Worm (Caenorhabditis elegans) whole organism, L1 larva: ENCODE measurements around the gene ave-1.

ENCODE experiments used
- C16A3.4 ChIP-seq: fragments of 150-350 bp; optimal IDR thresholded peaks from 2 replicates; lab custom pipeline; 2014; ENCODE audit warnings: missing biosample characterization, missing genetic modification characterization
- F16B12.6 ChIP-seq: fragments of 150-350 bp; optimal IDR thresholded peaks from 2 replicates; lab custom pipeline; 2014; ENCODE audit warnings: missing biosample characterization, missing genetic modification characterization
- blmp-1 ChIP-seq: fragments of 150-350 bp; optimal IDR thresholded peaks from 2 replicates; lab custom pipeline; 2014; ENCODE audit warnings: missing biosample characterization, missing genetic modification characterization
- ceh-88 ChIP-seq: fragments of 200-800 bp; sonication (Bioruptor generic); IDR thresholded peaks from 2 replicates; pipeline ENCODE4 v1.3.6; 2022; ENCODE audit warnings: missing genetic modification characterization, missing compliant biosample characterization
- ces-1 ChIP-seq: fragments of 150-350 bp; optimal IDR thresholded peaks from 2 replicates; lab custom pipeline; 2014; ENCODE audit warnings: missing biosample characterization, missing genetic modification reagents, missing genetic modification characterization
- dsc-1 ChIP-seq: sonication (generic microtip); optimal IDR thresholded peaks from 2 replicates; lab custom pipeline; 2016; ENCODE audit warnings: mild to moderate bottlenecking, missing genetic modification characterization, missing compliant biosample characterization
- efl-1 ChIP-seq, 4 experiments: fragments of 150-350 bp; optimal IDR thresholded peaks in 3 of 4; peaks in 1 of 4; 1 replicate in 1 of 4; 2 replicates in 3 of 4; lab custom pipeline; 2014; ENCODE audit warnings: missing biosample characterization in 2 of 4, missing genetic modification characterization in 2 of 4, missing genetic modification reagents in 2 of 4
- egl-13 ChIP-seq: sonication (generic microtip); optimal IDR thresholded peaks from 2 replicates; lab custom pipeline; 2016; ENCODE audit warnings: missing genotype, missing genetic modification reagents, missing genetic modification characterization, missing compliant biosample characterization
- egl-27 ChIP-seq, 2 experiments: fragments of 150-350 bp in 1 of 2; sonication (generic microtip); optimal IDR thresholded peaks; 3 replicates each; lab custom pipeline; 2017 to 2018; ENCODE audit warnings: missing biosample characterization in 2 of 2, missing genetic modification characterization in 2 of 2, missing genetic modification reagents in 2 of 2
- elt-2 ChIP-seq: sonication (generic microtip); optimal IDR thresholded peaks from 2 replicates; lab custom pipeline; 2016; ENCODE audit warnings: missing genetic modification characterization, mild to moderate bottlenecking, inconsistent platforms, missing compliant biosample characterization, missing genetic modification reagents
- elt-3 ChIP-seq, 6 experiments: fragments of 150-350 bp in 1 of 6; sonication (generic microtip); optimal IDR thresholded peaks; 2 replicates each; lab custom pipeline; 2017 to 2018; ENCODE audit warnings: missing biosample characterization in 6 of 6, missing genetic modification characterization in 6 of 6, inconsistent platforms in 1 of 6
- irx-1 ChIP-seq: sonication (generic microtip); optimal IDR thresholded peaks from 2 replicates; lab custom pipeline; 2016; ENCODE audit warnings: missing genetic modification characterization, missing compliant biosample characterization
- isw-1 ChIP-seq: fragments of 200-800 bp; sonication (Bioruptor generic); IDR thresholded peaks from 2 replicates; pipeline ENCODE4 v1.3.6; 2022; ENCODE audit warnings: missing genetic modification characterization, missing compliant biosample characterization
- lin-13 ChIP-seq: fragments of 150-350 bp; optimal IDR thresholded peaks from 2 replicates; lab custom pipeline; 2014; ENCODE audit warnings: missing biosample characterization, missing genetic modification reagents, missing genetic modification characterization
- lin-14 ChIP-seq: fragments of 200-800 bp; sonication (Bioruptor generic); optimal IDR thresholded peaks from 2 replicates; lab custom pipeline; 2018; ENCODE audit warnings: mild to moderate bottlenecking, missing genetic modification characterization, moderate library complexity, missing compliant biosample characterization
- lir-3 ChIP-seq: sonication (generic microtip); optimal IDR thresholded peaks from 2 replicates; lab custom pipeline; 2016; ENCODE audit warnings: mild to moderate bottlenecking, missing genetic modification characterization, moderate library complexity, missing compliant biosample characterization; ENCODE audit not compliant: poor library complexity
- lsy-2 ChIP-seq, 2 experiments: fragments of 150-350 bp; optimal IDR thresholded peaks; 2 replicates each; lab custom pipeline; 2014; ENCODE audit warnings: missing biosample characterization in 2 of 2, missing genetic modification characterization in 2 of 2
- mdl-1 ChIP-seq, 2 experiments: fragments of 150-350 bp; optimal IDR thresholded peaks; 2 replicates each; lab custom pipeline; 2014 to 2017; ENCODE audit warnings: missing biosample characterization in 2 of 2, missing genetic modification characterization in 2 of 2, inconsistent platforms in 1 of 2
- mep-1 ChIP-seq: fragments of 150-350 bp; optimal IDR thresholded peaks from 2 replicates; lab custom pipeline; 2014; ENCODE audit warnings: missing biosample characterization, missing genetic modification characterization
- nhr-12 ChIP-seq: sonication (generic microtip); optimal IDR thresholded peaks from 2 replicates; lab custom pipeline; 2017; ENCODE audit warnings: missing biosample characterization, missing genetic modification characterization
- nhr-20 ChIP-seq: sonication (generic microtip); optimal IDR thresholded peaks from 2 replicates; lab custom pipeline; 2016; ENCODE audit warnings: mild to moderate bottlenecking, missing genetic modification characterization, missing compliant biosample characterization
- nhr-28 ChIP-seq: fragments of 150-350 bp; optimal IDR thresholded peaks from 2 replicates; lab custom pipeline; 2014; ENCODE audit warnings: missing biosample characterization, missing genetic modification characterization
- nhr-71 ChIP-seq: sonication (generic microtip); optimal IDR thresholded peaks from 2 replicates; lab custom pipeline; 2016; ENCODE audit warnings: mild to moderate bottlenecking, missing genetic modification characterization, moderate library complexity, missing compliant biosample characterization
- nhr-77 ChIP-seq: fragments of 150-350 bp; optimal IDR thresholded peaks from 2 replicates; lab custom pipeline; 2014; ENCODE audit warnings: missing biosample characterization, missing genetic modification characterization
- nhr-84 ChIP-seq: sonication (generic microtip); optimal IDR thresholded peaks from 2 replicates; lab custom pipeline; 2017; ENCODE audit warnings: missing biosample characterization, missing genetic modification characterization
- nhr-90 ChIP-seq: sonication (generic microtip); optimal IDR thresholded peaks from 2 replicates; lab custom pipeline; 2016; ENCODE audit warnings: mild to moderate bottlenecking, missing genetic modification characterization, missing compliant biosample characterization; ENCODE audit not compliant: poor library complexity
- pax-3 ChIP-seq: fragments of 200-800 bp; sonication (Bioruptor generic); optimal IDR thresholded peaks from 2 replicates; lab custom pipeline; 2018; ENCODE audit warnings: mild to moderate bottlenecking, missing genetic modification characterization, moderate library complexity, missing compliant biosample characterization
- rnt-1 ChIP-seq: sonication (generic microtip); optimal IDR thresholded peaks from 2 replicates; lab custom pipeline; 2016; ENCODE audit warnings: mild to moderate bottlenecking, missing genetic modification characterization, moderate library complexity, missing compliant biosample characterization
- skn-1 ChIP-seq: fragments of 150-350 bp; optimal IDR thresholded peaks from 2 replicates; lab custom pipeline; 2014; ENCODE audit warnings: missing biosample characterization, missing genetic modification characterization
- swsn-7 ChIP-seq: sonication (generic microtip); optimal IDR thresholded peaks from 2 replicates; lab custom pipeline; 2016; ENCODE audit warnings: missing genetic modification characterization, missing compliant biosample characterization
- unc-62 ChIP-seq: fragments of 150-350 bp; optimal IDR thresholded peaks from 2 replicates; lab custom pipeline; 2014; ENCODE audit warnings: missing biosample characterization, missing genetic modification reagents, missing genetic modification characterization
- zag-1 ChIP-seq: fragments of 150-350 bp; optimal IDR thresholded peaks from 2 replicates; lab custom pipeline; 2014; ENCODE audit warnings: missing biosample characterization, missing genetic modification characterization
- zip-4 ChIP-seq: fragments of 200-800 bp; sonication (Bioruptor generic); optimal IDR thresholded peaks from 2 replicates; lab custom pipeline; 2018; ENCODE audit warnings: mild to moderate bottlenecking, missing genetic modification characterization, moderate library complexity, missing compliant biosample characterization
- ztf-4 ChIP-seq: fragments of 150-350 bp; optimal IDR thresholded peaks from 2 replicates; lab custom pipeline; 2014; ENCODE audit warnings: missing biosample characterization, missing genetic modification characterization

The ave-1 gene

ce11 chrIII:1532777-1533473 lies 37.1 kb upstream of the ave-1 start, which contains the start of gene snf-6 (continued):
- TF ChIP-seq nhr-77 (tag; lab: Kevin White, UChicago), result no peak
- peak; percentile 18 for TF ChIP-seq nhr-90 (tag; lab: Kevin White, UChicago)
- TF ChIP-seq isw-1 (GFP tag; lab: Robert Waterston, UW), result peak; percentile 16
- TF ChIP-seq elt-3 (tag; optimal IDR thresholded peaks at IDR 0.05; lab: Kevin White, UChicago), result peak in 1 of 6 experiments; percentile 22
- TF ChIP-seq rnt-1 (tag; lab: Kevin White, UChicago), result no peak
- peak; percentile 34 for TF ChIP-seq zip-4 (GFP tag; lab: Kevin White, UChicago)
- no peak for TF ChIP-seq unc-62
- TF ChIP-seq dsc-1, result peak; percentile 59
- no peak for TF ChIP-seq ces-1 (GFP tag; lab: Kevin White, UChicago)
- peak; percentile 14 for TF ChIP-seq F16B12.6
- TF ChIP-seq nhr-20 (tag; lab: Kevin White, UChicago), result peak; percentile 7
- TF ChIP-seq mdl-1 (tag; optimal IDR thresholded peaks at IDR 0.05; lab: Kevin White, UChicago), result no peak
- TF ChIP-seq C16A3.4, result no peak

ce11 chrIII:1528423-1528822 lies 32.6 kb upstream of the ave-1 start:
- TF ChIP-seq efl-1 (optimal IDR thresholded peaks at IDR 0.05; lab: Kevin White, UChicago) (no peak), efl-1 (GFP tag; optimal IDR thresholded peaks at IDR 0.05 in 1 of 2; lab: Kevin White, UChicago) (peak in 1 of 2 experiments; percentile 67), swsn-7 (tag; lab: Kevin White, UChicago) (no peak)

DNA sequence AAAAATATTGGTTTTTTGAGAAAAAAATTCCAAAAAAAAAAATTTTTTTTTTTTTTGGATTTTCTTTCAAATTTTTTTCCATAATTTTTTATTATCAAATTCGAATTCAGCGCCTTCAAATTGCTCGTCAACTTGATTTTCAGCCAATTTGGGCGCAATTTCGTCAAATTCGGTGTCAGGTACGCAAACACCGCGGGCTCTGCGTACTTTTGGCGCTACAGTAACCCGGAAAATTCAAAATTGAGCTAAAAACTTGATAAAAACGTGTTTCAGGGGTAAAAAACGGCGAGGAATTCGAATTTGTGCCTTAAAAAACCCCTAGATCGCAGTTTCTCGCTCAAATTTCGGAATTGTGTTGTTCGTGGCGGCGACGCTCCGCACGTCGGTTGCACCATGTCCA lies 24.1 kb upstream of the ave-1 start:
- no peak for TF ChIP-seq lin-14 (GFP tag; lab: Kevin White, UChicago)
- no peak for TF ChIP-seq egl-13 (tag; lab: Kevin White, UChicago)
- no peak for TF ChIP-seq skn-1 (tag; lab: Kevin White, UChicago)
- TF ChIP-seq lin-13 (GFP tag; lab: Kevin White, UChicago), result peak; percentile 45
- TF ChIP-seq lsy-2 (tag; optimal IDR thresholded peaks at IDR 0.05; lab: Kevin White, UChicago), result peak; percentile 27 to 75
- no peak for TF ChIP-seq ceh-88 (GFP tag; lab: Robert Waterston, UW)
- TF ChIP-seq irx-1 (tag; lab: Kevin White, UChicago), result no peak
- TF ChIP-seq pax-3 (tag; lab: Kevin White, UChicago), result no peak
- TF ChIP-seq nhr-12 (tag; lab: Kevin White, UChicago), result no peak
- TF ChIP-seq mep-1 (tag; lab: Kevin White, UChicago), result no peak
- no peak for TF ChIP-seq dsc-1
- TF ChIP-seq nhr-28 (tag; lab: Kevin White, UChicago), result no peak
- TF ChIP-seq nhr-77 (tag; lab: Kevin White, UChicago), result no peak
- no peak for TF ChIP-seq blmp-1
- TF ChIP-seq nhr-84 (tag; lab: Kevin White, UChicago), result no peak
- TF ChIP-seq, all 84 proteins: peak for 2

ce11 chrIII:1517893-1518292 lies 22.1 kb upstream of the ave-1 start, which contains the start of gene tmem-120:
Gene tmem-120 (minus strand): TSS chrIII:1517993.
- TF ChIP-seq nhr-71 (tag; lab: Kevin White, UChicago) (no peak), lir-3 (tag; lab: Kevin White, UChicago) (no peak), zag-1 (tag; lab: Kevin White, UChicago) (no peak), ztf-4 (tag; lab: Kevin White, UChicago) (no peak), dsc-1 (no peak), elt-2 (tag; lab: Kevin White, UChicago) (no peak), egl-27 (tag; optimal IDR thresholded peaks at IDR 0.05; lab: Kevin White, UChicago) (no peak)
